Worm (Caenorhabditis elegans): ENCODE data around the gene lpr-3.

lpr-3 gene

ce11 chrX:11057028-11057427 is at the start of gene lpr-3:
lpr-3 (plus strand) TSS chrX:11057401.
- TF ChIP-seq W03F9.2 (tag; optimal IDR thresholded peaks at IDR 0.05) (no peak), dao-5 (tag; optimal IDR thresholded peaks at IDR 0.05) (no peak), him-1 (tag; optimal IDR thresholded peaks at IDR 0.05) (no peak)

ce11 chrX:11008052-11008451 is 49.1 kb upstream of the lpr-3 start, which contains the start of gene del-5:
del-5 (minus strand) TSS chrX:11008181.
- TF ChIP-seq him-1 (tag; optimal IDR thresholded peaks at IDR 0.05) (no peak), dao-5 (tag; optimal IDR thresholded peaks at IDR 0.05) (no peak), W03F9.2 (tag; optimal IDR thresholded peaks at IDR 0.05) (no peak)

ce11 chrX:11008954-11009353 is 48.2 kb upstream of the lpr-3 start, which contains the start of gene ttr-31:
ttr-31 (minus strand) TSS chrX:11009054.
- no peak for TF ChIP-seq W03F9.2 (tag; optimal IDR thresholded peaks at IDR 0.05)
- no peak for TF ChIP-seq dao-5 (tag; optimal IDR thresholded peaks at IDR 0.05)
- no peak for TF ChIP-seq him-1 (tag; optimal IDR thresholded peaks at IDR 0.05)

- TF ChIP-seq W03F9.2 (tag; optimal IDR thresholded peaks at IDR 0.05) = no peak
- no peak for TF ChIP-seq dao-5 (tag; optimal IDR thresholded peaks at IDR 0.05)
- no peak for TF ChIP-seq him-1 (tag; optimal IDR thresholded peaks at IDR 0.05)
These were observed 46.6 kb upstream of the lpr-3 start, which contains the start of gene F58A3.4 for ce11 chrX:11010565-11010964. F58A3.4 (minus strand) TSS chrX:11010665.

- no peak for TF ChIP-seq W03F9.2 (tag; optimal IDR thresholded peaks at IDR 0.05)
- no peak for TF ChIP-seq him-1 (tag; optimal IDR thresholded peaks at IDR 0.05)
- TF ChIP-seq dao-5 (tag; optimal IDR thresholded peaks at IDR 0.05) = no peak
These were observed 44.9 kb upstream of the lpr-3 start, which contains the start of gene F58A3.3 for ce11 chrX:11012337-11012736. F58A3.3 (plus strand) TSS chrX:11012637.

- TF ChIP-seq him-1 (tag; optimal IDR thresholded peaks at IDR 0.05) (no peak), W03F9.2 (tag; optimal IDR thresholded peaks at IDR 0.05) (no peak), dao-5 (tag; optimal IDR thresholded peaks at IDR 0.05) (no peak)
These were observed 42.6 kb upstream of the lpr-3 start for ce11 chrX:11014394-11015280.

- no peak for TF ChIP-seq dao-5 (tag; optimal IDR thresholded peaks at IDR 0.05)
- no peak for TF ChIP-seq W03F9.2 (tag; optimal IDR thresholded peaks at IDR 0.05)
- no peak for TF ChIP-seq him-1 (tag; optimal IDR thresholded peaks at IDR 0.05)
These were observed 41.1 kb upstream of the lpr-3 start, which contains the start of gene egl-15 for ce11 chrX:11016100-11016499. egl-15 (plus strand) TSS chrX:11016400.

ce11 chrX:11028617-11029016 is 28.6 kb upstream of the lpr-3 start, which contains the start of gene ldb-1:
ldb-1 (plus strand) TSS chrX:11028917.
- TF ChIP-seq him-1 (tag; optimal IDR thresholded peaks at IDR 0.05) (no peak), dao-5 (tag; optimal IDR thresholded peaks at IDR 0.05) (no peak), W03F9.2 (tag; optimal IDR thresholded peaks at IDR 0.05) (no peak)

- peak; percentile 1 for TF ChIP-seq dao-5 (tag; optimal IDR thresholded peaks at IDR 0.05)
- peak; percentile 54 for TF ChIP-seq W03F9.2 (tag; optimal IDR thresholded peaks at IDR 0.05)
- peak; percentile 97 for TF ChIP-seq him-1 (tag; optimal IDR thresholded peaks at IDR 0.05)
These were observed 26.0 kb upstream of the lpr-3 start for ce11 chrX:11031047-11031695.

- TF ChIP-seq him-1 (tag; optimal IDR thresholded peaks at IDR 0.05) (no peak), dao-5 (tag; optimal IDR thresholded peaks at IDR 0.05) (no peak), W03F9.2 (tag; optimal IDR thresholded peaks at IDR 0.05) (no peak)
These were observed 25.3 kb upstream of the lpr-3 start for ce11 chrX:11031869-11032268.

ce11 chrX:11032412-11032811 is 24.8 kb upstream of the lpr-3 start:
- TF ChIP-seq him-1 (tag; optimal IDR thresholded peaks at IDR 0.05) (no peak), W03F9.2 (tag; optimal IDR thresholded peaks at IDR 0.05) (no peak), dao-5 (tag; optimal IDR thresholded peaks at IDR 0.05) (no peak)

ce11 chrX:11033128-11033951 is 23.9 kb upstream of the lpr-3 start:
- TF ChIP-seq him-1 (tag; optimal IDR thresholded peaks at IDR 0.05) = no peak
- TF ChIP-seq W03F9.2 (tag; optimal IDR thresholded peaks at IDR 0.05) = no peak
- TF ChIP-seq dao-5 (tag; optimal IDR thresholded peaks at IDR 0.05) = no peak

ce11 chrX:11033952-11034287 is 23.3 kb upstream of the lpr-3 start:
- no peak for TF ChIP-seq him-1 (tag; optimal IDR thresholded peaks at IDR 0.05)
- no peak for TF ChIP-seq W03F9.2 (tag; optimal IDR thresholded peaks at IDR 0.05)
- no peak for TF ChIP-seq dao-5 (tag; optimal IDR thresholded peaks at IDR 0.05)
